Worm (Caenorhabditis elegans) whole organism, midembryonic: Measurements from ENCODE around the gene eef-1B.2.

Experiments used
- T22C8.4 ChIP-seq: fragments of 200-800 bp; sonication (Bioruptor generic); IDR thresholded peaks from 2 replicates; pipeline ENCODE4 v1.3.6; 2022; ENCODE audit warnings: missing genetic modification characterization, missing compliant biosample characterization
- cog-1 ChIP-seq: sonication (generic microtip); optimal IDR thresholded peaks from 2 replicates; lab custom pipeline; 2016; ENCODE audit warnings: missing genetic modification characterization, missing compliant biosample characterization
- flt-1 ChIP-seq: fragments of 200-800 bp; sonication (Bioruptor generic); IDR thresholded peaks from 2 replicates; pipeline ENCODE4 v1.3.6; 2022; ENCODE audit warnings: missing genetic modification characterization, missing compliant biosample characterization
- klf-2 ChIP-seq: fragments of 200-800 bp; sonication (Bioruptor generic); conservative IDR thresholded peaks from 2 replicates; pipeline ENCODE4 v1.3.6; 2022; ENCODE audit warnings: missing genetic modification reagents, missing genetic modification characterization, missing compliant biosample characterization
- med-1 ChIP-seq: sonication (generic microtip); optimal IDR thresholded peaks from 2 replicates; lab custom pipeline; 2017; ENCODE audit warnings: missing genetic modification characterization, mild to moderate bottlenecking, missing compliant biosample characterization, antibody characterized with exemption, missing genetic modification reagents; ENCODE audit not compliant: insufficient read depth
- ref-1 ChIP-seq: fragments of 200-800 bp; sonication (Bioruptor generic); conservative IDR thresholded peaks from 2 replicates; pipeline ENCODE4 v1.3.6; 2022; ENCODE audit warnings: missing genetic modification reagents, missing genetic modification characterization, missing compliant biosample characterization
- tab-1 ChIP-seq: fragments of 200-800 bp; sonication (Bioruptor generic); IDR thresholded peaks from 2 replicates; pipeline ENCODE4 v1.3.6; 2022; ENCODE audit warnings: missing genetic modification characterization, missing compliant biosample characterization
- ztf-23 ChIP-seq: fragments of 200-800 bp; sonication (Bioruptor generic); IDR thresholded peaks from 2 replicates; pipeline ENCODE4 v1.3.6; 2022; ENCODE audit warnings: missing genetic modification reagents, missing genetic modification characterization, missing compliant biosample characterization
- ztf-29 ChIP-seq: fragments of 200-800 bp; sonication (Bioruptor generic); IDR thresholded peaks from 2 replicates; pipeline ENCODE4 v1.3.6; 2022; ENCODE audit warnings: missing genetic modification reagents, missing genetic modification characterization, missing compliant biosample characterization

Gene eef-1B.2

DNA sequence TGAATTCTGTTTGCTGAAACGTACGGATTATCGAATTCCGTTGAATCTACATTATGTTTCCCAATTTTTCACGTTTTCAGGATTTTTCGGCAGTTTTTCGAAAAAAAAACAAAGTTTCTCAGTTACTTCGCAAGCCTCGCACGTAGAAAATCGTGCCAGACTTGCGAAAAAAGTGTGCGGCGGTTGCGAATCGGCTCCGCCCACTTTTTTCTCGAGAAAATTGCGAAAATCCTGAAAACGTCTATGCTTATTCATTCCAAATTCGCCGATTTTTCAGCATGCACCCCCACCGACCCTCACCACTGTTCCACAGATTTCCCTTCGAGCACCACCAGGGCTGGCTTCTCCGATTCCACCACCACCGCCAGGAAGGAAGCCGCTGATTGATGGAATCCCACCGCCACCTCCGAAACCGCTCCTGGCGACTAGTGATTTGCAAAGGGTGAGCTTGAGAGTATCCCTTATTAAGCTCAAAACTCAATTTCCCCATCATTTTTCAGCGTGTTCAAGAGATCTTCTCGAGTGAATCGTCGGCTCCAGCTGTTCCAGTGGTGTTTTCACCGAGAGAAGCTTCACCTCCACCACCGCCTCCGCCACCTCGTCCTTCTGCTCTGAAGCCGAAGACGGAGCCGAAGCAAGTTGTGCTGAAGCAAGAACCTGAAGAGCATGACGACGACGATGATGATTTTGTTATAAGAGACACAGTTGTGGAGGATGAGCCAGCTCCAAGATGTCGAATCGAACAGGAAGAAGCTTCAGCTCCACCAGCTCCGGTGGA lies 5.2 kb downstream of the eef-1B.2 start:
- TF ChIP-seq cog-1 (tag; lab: Kevin White, UChicago), result no peak
- TF ChIP-seq T22C8.4 (GFP tag; lab: Robert Waterston, UW), result no peak
- TF ChIP-seq tab-1 (GFP tag; lab: Robert Waterston, UW), result no peak
- no peak for TF ChIP-seq ref-1
- no peak for TF ChIP-seq med-1
- TF ChIP-seq ztf-23, result no peak
- TF ChIP-seq klf-2 (GFP tag; lab: Robert Waterston, UW), result no peak
- no peak for TF ChIP-seq flt-1 (GFP tag; lab: Robert Waterston, UW)
- no peak for TF ChIP-seq ztf-29 (GFP tag; lab: Robert Waterston, UW)

DNA sequence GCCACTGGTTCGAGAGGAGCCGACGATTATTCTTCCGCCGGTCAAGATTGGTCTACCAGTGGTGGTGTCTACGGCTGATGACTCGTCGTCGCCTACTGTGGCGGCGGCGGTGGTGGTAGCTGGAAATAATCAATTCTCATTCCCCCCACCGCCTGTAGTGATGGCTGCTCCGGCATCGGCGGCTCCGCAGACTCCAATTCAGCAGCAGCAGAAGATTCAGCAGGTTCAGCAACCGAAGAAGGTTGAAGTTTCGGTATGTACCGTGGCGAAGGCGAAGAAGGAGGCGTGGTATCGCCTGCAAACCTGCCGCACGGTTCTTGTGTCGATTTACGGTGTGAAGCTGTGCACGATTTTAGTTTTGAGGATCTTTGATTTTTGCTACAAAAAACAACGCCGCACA lies 9.0 kb downstream of the eef-1B.2 start:
- no peak for TF ChIP-seq klf-2 (GFP tag; lab: Robert Waterston, UW)
- TF ChIP-seq cog-1 (tag; lab: Kevin White, UChicago), result no peak
- TF ChIP-seq ztf-29 (GFP tag; lab: Robert Waterston, UW), result no peak
- no peak for TF ChIP-seq med-1
- no peak for TF ChIP-seq tab-1 (GFP tag; lab: Robert Waterston, UW)
- no peak for TF ChIP-seq flt-1 (GFP tag; lab: Robert Waterston, UW)

DNA sequence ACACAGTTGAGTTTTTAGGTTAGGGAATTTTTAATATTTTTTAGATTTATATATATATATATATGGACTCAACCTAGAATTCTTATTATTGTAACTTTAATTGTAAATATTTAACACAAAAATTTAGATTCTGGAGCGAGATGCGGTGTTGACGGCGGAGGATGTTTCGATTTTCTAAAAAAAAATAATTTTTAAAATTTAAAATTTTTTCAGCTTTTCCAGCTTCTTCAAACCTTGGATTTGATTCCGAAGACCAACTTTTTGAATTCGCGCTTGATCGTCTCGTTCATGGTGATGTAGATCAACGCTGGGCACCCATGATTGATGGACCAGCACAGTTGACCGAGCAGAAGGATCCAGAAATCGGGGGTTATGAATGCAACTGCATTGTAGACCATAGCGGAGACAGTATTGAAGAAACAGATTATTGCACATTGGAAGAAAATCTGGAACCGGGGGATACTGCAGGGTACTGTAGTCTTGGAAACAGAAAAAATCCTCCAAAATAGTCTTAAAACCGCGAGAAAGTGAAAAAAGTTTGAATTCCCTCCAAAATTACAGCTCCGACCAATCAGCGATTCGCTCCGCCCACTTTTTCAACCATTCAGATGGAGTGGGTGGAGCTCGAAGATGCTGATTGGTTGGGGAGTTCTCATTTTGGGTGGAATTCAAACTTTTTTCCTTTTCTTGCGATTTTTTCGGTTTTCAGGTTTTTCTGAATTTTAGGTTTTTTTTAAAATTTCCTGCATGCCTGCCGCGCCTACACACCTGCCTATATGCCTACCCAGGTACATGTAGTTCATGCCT lies 12.4 kb downstream of the eef-1B.2 start:
- TF ChIP-seq ref-1 (no peak), cog-1 (tag; lab: Kevin White, UChicago) (no peak), ztf-29 (GFP tag; lab: Robert Waterston, UW) (no peak), klf-2 (GFP tag; lab: Robert Waterston, UW) (0 out of 2 replicates have a peak, but pooled peaks have one; percentile 29), T22C8.4 (GFP tag; lab: Robert Waterston, UW) (no peak), tab-1 (GFP tag; lab: Robert Waterston, UW) (no peak), flt-1 (GFP tag; lab: Robert Waterston, UW) (peak; percentile 37; the same call in 1 of the 2 replicates), ztf-23 (no peak), med-1 (no peak)

DNA sequence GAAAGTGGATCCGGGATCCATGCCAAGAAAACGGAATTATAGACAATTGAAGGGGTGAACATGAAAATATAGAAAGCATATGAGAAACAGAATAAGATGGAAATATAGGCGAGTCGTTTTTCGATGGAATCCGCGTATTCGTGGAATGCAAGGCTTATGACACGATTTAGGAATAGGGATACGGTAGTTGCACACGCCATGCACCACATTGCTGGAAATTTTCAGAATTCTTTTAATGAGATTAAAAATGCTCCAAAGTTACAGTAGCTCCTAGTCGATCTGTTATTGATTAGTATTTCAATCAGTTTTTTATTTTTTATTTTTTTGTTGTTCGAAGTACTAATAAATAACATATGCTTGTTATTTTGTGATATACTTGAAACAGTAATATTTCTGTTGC lies 13.9 kb downstream of the eef-1B.2 start:
- TF ChIP-seq cog-1 (tag; lab: Kevin White, UChicago) (no peak), ztf-23 (no peak), ztf-29 (GFP tag; lab: Robert Waterston, UW) (no peak), ref-1 (no peak), klf-2 (GFP tag; lab: Robert Waterston, UW) (no peak), flt-1 (GFP tag; lab: Robert Waterston, UW) (no peak), med-1 (no peak), T22C8.4 (GFP tag; lab: Robert Waterston, UW) (no peak), tab-1 (GFP tag; lab: Robert Waterston, UW) (no peak)

DNA sequence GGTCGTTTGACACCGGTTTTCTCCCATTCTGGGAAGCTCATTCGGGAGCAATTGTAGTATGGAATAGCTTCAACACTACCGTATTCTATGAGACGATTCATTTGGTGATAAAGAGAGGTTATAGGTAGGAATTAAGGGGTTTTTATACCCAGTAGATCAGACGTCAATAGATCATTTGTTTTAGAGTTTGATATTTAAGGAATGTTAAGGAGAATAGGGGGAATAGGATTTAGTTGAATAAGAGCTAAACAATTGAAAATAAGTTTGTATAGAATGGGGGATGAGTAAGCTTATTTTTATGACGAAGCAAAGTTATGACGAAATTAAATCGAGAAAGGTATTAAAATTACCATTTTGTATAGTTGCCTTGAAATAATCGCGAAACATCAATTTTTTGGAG lies 16.1 kb downstream of the eef-1B.2 start, which contains the start of gene srt-47:
Gene srt-47, minus strand, starts transcription at position 101 of the 400 bp plus-strand sequence.
- no peak for TF ChIP-seq ztf-29 (GFP tag; lab: Robert Waterston, UW)
- no peak for TF ChIP-seq cog-1 (tag; lab: Kevin White, UChicago)
- TF ChIP-seq klf-2 (GFP tag; lab: Robert Waterston, UW), result no peak
- TF ChIP-seq ztf-23, result no peak
- TF ChIP-seq med-1, result no peak
- no peak for TF ChIP-seq flt-1 (GFP tag; lab: Robert Waterston, UW)
- no peak for TF ChIP-seq tab-1 (GFP tag; lab: Robert Waterston, UW)
- TF ChIP-seq T22C8.4 (GFP tag; lab: Robert Waterston, UW), result no peak
- TF ChIP-seq ref-1, result no peak

DNA sequence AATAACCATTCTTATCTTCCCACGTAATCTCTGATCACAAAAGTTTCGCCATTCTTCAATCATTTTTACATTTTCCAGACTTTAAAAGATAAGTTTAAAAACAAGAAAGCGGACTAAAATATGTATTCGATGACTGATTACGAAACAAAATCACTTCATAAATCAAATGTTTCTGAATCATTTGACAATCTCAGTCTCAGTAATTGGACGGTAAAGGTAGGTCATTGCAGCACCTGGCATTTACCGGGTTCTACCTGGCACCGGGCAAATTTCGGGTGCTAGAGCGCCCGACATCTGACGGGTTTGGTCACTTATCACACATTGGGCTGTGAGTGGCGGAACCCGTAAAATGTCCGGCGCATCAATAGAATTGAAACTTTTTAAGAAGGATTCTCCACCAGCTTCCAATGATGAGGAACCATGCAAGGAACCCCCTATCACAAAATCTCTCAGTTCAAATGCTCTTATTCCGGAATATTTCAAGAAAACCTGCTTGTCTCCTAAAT lies 19.0 kb downstream of the eef-1B.2 start, which contains the start of gene Y41E3.19:
Gene Y41E3.19, plus strand, starts transcription at position 51 of the 506 bp plus-strand sequence.
- no peak for TF ChIP-seq T22C8.4 (GFP tag; lab: Robert Waterston, UW)
- no peak for TF ChIP-seq ztf-29 (GFP tag; lab: Robert Waterston, UW)
- TF ChIP-seq flt-1 (GFP tag; lab: Robert Waterston, UW), result no peak
- TF ChIP-seq klf-2 (GFP tag; lab: Robert Waterston, UW), result no peak
- no peak for TF ChIP-seq tab-1 (GFP tag; lab: Robert Waterston, UW)
- no peak for TF ChIP-seq cog-1 (tag; lab: Kevin White, UChicago)
- TF ChIP-seq ztf-23, result no peak
- TF ChIP-seq med-1, result no peak
- no peak for TF ChIP-seq ref-1

DNA sequence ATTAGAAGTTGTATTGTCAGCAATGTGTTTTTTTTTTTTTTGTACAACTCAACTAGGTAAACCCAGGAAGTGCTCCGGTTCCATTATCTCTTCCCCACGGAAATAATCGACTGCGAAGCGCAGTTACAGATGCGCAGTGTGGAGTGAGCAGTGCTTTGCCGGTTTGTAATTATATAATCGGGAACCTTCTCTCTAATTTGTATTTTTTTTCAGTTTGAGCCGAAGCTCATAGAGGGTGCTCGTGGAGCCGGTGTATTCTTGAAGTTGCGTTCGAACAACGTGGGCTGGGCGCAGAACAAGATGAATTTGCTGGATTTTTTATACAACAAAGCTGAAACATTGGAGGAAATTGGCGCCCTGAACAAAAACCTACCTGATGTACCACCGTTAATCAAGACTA lies 20.9 kb downstream of the eef-1B.2 start, which contains the start of gene Y41E3.13:
Gene Y41E3.13, plus strand, starts transcription at position 301 of the 400 bp plus-strand sequence.
- TF ChIP-seq med-1, result no peak
- no peak for TF ChIP-seq ztf-29 (GFP tag; lab: Robert Waterston, UW)
- TF ChIP-seq ztf-23, result no peak
- TF ChIP-seq cog-1 (tag; lab: Kevin White, UChicago), result no peak
- TF ChIP-seq ref-1, result no peak

DNA sequence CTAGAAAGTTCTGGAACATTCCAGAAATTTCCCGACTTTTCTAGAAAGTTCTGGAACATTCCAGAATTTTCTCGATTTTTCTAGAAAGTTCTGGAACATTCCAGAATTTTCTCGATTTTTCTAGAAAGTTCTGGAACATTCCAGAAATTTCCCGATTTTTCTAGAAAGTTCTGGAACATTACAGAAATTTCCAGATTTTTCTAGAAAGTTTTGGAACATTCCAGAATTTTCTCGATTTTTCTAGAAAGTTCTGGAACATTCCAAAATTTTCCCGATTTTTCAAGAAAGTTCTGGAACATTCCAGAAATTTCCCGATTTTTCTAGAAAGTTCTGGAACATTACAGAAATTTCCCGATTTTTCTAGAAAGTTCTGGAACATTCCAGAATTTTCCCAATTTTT lies 22.0 kb downstream of the eef-1B.2 start:
- TF ChIP-seq flt-1 (GFP tag; lab: Robert Waterston, UW), result peak; percentile 93

DNA sequence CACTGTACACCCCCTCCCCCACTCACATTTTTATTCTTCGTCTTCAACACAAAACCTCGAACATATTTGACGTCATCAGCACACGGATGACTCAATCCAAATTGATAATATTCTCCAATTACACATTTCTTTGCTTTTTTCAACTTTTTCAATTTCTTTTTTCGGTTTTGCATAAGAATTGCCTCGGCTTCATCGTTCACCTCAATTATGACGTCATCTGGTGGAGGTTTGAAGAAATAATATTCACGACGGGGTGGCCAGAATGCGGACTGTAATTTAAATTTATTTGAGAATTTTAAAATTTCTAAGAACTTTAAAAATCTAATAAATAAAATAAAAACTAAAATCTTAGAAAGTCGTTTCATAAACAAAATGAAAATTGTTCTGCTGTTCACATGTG lies 26.7 kb downstream of the eef-1B.2 start:
- no peak for TF ChIP-seq klf-2 (GFP tag; lab: Robert Waterston, UW)
- no peak for TF ChIP-seq ref-1
- TF ChIP-seq med-1, result no peak
- no peak for TF ChIP-seq ztf-23
- TF ChIP-seq cog-1 (tag; lab: Kevin White, UChicago), result no peak
- no peak for TF ChIP-seq flt-1 (GFP tag; lab: Robert Waterston, UW)
- no peak for TF ChIP-seq T22C8.4 (GFP tag; lab: Robert Waterston, UW)
- no peak for TF ChIP-seq ztf-29 (GFP tag; lab: Robert Waterston, UW)
- no peak for TF ChIP-seq tab-1 (GFP tag; lab: Robert Waterston, UW)
